Fruit fly (Drosophila melanogaster) whole organism, larva: ENCODE data around the gene Osi9.

Source experiments
- noc ChIP-seq: fragments of 200-800 bp; sonication (Bioruptor generic); optimal IDR thresholded peaks from 3 replicates; lab custom pipeline; 2019; ENCODE audit warnings: missing biosample characterization, mild to moderate bottlenecking, missing genetic modification characterization, moderate library complexity

Gene Osi9

dm6 chr3R:6240263-6240662 lies 19.7 kb upstream of the Osi9 start:
- no peak for TF ChIP-seq noc (tag; lab: Kevin White, UChicago)

DNA sequence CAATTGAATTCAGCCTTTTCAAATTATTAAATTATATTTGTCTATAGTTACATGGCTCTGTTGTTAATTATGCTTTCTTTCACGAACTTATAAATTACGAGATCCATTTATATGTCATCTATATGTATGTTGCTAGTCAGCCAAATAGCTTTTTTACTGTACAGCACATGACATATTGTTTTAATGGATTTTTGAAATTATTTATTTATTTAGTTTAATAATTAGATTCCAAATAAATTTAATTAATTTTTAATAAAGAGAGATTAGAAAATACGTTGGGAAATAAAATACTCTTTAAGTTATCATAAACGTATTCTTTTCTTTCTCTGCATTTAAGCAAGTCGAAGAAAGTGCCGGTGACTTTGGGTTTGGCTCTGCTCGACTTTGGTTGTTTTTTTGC lies 18.7 kb upstream of the Osi9 start:
- no peak for TF ChIP-seq noc (tag; lab: Kevin White, UChicago)

DNA sequence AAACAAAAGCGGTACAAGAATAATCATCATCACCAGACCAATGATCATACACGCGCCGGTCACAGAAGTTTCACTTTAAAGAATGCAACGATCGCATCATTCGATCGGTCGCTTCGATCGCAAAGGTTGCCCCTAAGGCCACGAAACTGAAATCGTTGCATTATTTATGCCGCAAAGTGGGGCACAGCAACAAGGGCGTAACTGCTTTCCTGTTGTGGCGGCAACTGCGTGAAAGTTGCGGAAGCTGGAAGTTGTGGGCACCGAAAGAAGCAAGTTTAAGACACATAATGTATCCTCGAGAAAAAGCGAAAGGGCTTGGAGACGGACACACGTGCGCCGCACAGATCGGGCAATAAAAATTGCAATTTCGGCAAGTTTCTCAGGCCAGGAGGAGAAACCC lies 16.0 kb upstream of the Osi9 start:
- no peak for TF ChIP-seq noc (tag; lab: Kevin White, UChicago)

DNA sequence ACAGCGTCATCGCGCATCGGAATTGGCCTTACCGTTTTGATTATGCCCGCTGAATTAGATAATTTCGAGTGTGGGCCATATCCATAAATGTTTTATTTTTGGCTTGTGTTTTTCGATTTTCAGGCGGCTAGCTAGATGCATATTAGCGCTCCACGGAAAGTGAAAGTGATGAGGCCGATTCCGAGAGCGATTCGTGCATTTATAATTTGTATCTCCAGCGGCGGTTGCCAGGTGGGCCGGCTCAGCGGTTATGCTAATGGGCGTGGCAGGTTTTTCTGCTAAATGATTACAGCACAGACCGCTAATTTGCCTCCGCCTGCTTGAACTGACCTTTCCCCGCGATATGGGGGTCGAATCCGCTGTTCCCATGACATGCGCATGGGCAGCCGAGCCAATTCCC lies 15.0 kb upstream of the Osi9 start:
- no peak for TF ChIP-seq noc (tag; lab: Kevin White, UChicago)

dm6 chr3R:6248694-6249093 lies 11.3 kb upstream of the Osi9 start, which contains the start of gene Osi7:
Osi7 (plus strand) TSS chr3R:6248994.
- no peak for TF ChIP-seq noc (tag; lab: Kevin White, UChicago)

dm6 chr3R:6252809-6253208 lies 7.2 kb upstream of the Osi9 start:
- no peak for TF ChIP-seq noc (tag; lab: Kevin White, UChicago)

- no peak for TF ChIP-seq noc (tag; lab: Kevin White, UChicago)
Observed at dm6 chr3R:6254438-6254837, 5.6 kb upstream of the Osi9 start.

DNA sequence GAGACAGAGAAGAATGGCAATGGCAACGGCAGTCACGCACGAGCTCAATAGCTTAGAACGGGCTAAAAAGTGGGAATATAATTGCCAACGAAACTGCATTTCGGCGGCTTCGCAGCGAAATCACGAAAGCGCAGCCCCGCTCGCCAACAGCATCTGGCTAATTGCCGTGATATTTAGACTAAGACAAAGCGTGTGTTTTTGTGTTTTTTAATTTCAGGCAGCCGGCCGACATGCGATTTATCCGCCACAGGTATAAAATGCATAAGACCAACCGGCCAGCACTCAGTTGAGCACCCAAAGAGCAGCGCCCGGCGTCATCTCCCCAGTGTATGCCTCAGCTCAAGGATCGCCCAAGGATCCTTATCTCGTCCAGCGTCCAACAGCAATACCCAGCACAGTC lies 5.1 kb upstream of the Osi9 start, which contains the start of gene Osi8:
TSS of gene Osi8 (plus strand) at position 301 of the 400 bp plus-strand sequence.
- TF ChIP-seq noc (tag; lab: Kevin White, UChicago) = no peak

dm6 chr3R:6263658-6264057 lies 3.6 kb downstream of the Osi9 start, which contains the start of gene Osi10a:
Osi10a (plus strand) TSS chr3R:6263958.
- TF ChIP-seq noc (tag; lab: Kevin White, UChicago) = no peak

DNA sequence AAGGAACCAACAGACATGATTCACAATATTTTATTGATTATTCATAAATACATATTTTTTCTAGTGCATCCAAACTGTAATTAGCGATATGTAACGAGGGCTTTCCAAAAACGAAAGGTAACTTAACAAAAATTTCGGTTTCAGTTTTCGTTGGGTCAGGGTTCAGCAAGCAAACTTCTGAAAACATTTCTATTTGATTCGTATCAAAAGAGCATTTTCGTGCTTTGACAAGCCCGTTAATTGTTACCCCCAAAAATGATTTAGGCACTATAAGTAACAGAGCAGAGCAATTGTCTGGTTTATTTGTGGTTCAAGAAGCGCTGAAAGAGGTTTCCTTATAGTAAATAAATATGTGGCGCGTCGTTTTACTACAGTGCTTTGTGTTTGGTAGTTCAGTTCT lies 5.9 kb downstream of the Osi9 start, which contains the start of gene Osi10b:
TSS of gene Osi10b (plus strand) at position 301 of the 400 bp plus-strand sequence.
- no peak for TF ChIP-seq noc (tag; lab: Kevin White, UChicago)

DNA sequence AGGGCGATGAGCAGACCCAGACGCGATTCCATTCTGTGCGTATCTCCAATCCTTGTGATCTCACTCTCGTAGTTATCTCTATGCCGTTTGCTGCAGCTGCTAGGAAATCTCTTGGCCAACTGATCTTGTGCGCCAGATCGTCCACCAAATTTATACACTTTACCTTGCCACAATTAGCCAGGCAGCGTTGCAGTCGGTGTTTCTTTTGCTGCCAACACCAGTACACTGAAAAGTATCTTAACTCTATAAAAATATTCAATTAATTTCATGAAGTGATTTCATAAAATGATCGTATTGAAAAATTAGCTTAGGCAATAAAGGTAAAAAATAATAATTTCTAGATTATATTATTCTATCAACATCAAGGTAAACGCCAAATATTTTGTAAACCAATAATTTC lies 8.6 kb downstream of the Osi9 start, which contains the start of gene Osi11:
TSS of gene Osi11 (minus strand) at position 101 of the 400 bp plus-strand sequence.
- no peak for TF ChIP-seq noc (tag; lab: Kevin White, UChicago)

dm6 chr3R:6269986-6270385 lies 10.0 kb downstream of the Osi9 start:
- TF ChIP-seq noc (tag; lab: Kevin White, UChicago) = no peak

DNA sequence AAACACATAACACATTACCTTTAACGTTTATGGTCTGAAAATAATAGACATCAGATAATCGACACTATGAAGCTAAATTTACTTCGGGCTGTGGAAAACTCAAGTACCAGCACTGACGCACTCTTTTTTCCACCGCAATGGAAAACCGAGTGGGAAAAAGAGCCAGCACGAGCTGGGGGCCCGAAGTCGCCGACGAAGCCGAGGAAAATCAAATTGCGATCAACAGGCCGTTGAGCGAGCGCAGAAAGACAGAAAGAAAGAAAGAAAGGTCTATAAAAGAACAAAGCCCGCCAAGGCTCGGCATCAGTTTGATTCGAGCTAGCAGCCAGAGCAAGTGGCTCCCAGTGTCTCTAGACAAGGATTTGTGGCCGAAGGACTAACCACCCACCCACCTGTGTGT lies 18.2 kb downstream of the Osi9 start, which contains the start of gene Osi12:
TSS of gene Osi12 (plus strand) at position 301 of the 400 bp plus-strand sequence.
- TF ChIP-seq noc (tag; lab: Kevin White, UChicago) = no peak

- TF ChIP-seq noc (tag; lab: Kevin White, UChicago) = no peak
Observed at dm6 chr3R:6285100-6285499, 25.1 kb downstream of the Osi9 start, which contains the start of gene CG15597. CG15597 (minus strand) TSS chr3R:6285200.

DNA sequence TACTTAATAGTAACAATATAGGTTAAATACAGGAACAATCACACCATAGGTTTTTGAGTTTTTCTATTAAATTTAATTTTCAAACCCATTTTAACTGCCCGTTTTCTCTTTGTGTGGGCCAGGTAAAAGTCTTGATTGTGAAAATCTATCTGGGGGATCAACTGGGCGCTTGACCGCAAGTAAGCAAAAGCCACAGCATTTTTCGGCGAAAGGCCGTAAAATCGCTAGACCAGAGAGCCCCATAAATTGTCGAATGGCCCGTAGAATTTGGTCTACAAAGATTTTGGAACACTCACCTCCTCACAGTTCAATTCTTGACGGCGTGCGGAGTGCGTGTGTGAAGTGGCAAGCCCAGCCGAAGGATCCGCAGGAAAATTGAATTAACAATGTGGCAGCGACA lies 27.4 kb downstream of the Osi9 start, which contains the start of gene CG15594:
TSS of gene CG15594 (plus strand) at position 301 of the 400 bp plus-strand sequence.
- no peak for TF ChIP-seq noc (tag; lab: Kevin White, UChicago)

dm6 chr3R:6290289-6290688 lies 30.3 kb downstream of the Osi9 start:
- no peak for TF ChIP-seq noc (tag; lab: Kevin White, UChicago)

DNA sequence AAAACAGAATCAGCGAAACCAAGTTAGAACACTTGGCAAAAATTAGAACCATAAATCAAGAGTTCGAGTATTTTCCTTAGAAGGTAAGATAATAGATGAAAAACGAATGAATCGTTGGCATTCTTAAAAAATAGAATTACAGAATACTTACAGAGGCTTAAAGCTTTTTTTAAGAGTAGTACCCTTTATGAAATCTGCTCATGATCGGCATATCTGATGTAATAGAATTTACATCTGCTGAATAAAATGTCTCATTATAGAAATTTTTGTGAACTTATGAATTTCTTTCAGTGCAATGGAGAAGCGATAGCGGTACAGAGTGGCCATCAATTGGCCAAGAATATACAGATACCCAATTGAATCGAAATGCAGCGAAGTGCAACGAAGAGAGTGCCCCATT lies 31.4 kb downstream of the Osi9 start, which contains the start of gene Osi13:
TSS of gene Osi13 (plus strand) at position 301 of the 400 bp plus-strand sequence.
- TF ChIP-seq noc (tag; lab: Kevin White, UChicago) = no peak
